Worm (Caenorhabditis elegans) whole organism, late embryonic: ENCODE measurements around the gene Y70C5A.2.

Experiments
- Y22D7AL.16 ChIP-seq: sonication (generic microtip); optimal IDR thresholded peaks from 2 replicates; lab custom pipeline; 2016; ENCODE audit warnings: missing genetic modification characterization, missing compliant biosample characterization
- ama-1 ChIP-seq: fragments of 150-350 bp; optimal IDR thresholded peaks from 2 replicates; lab custom pipeline; 2014
- ceh-22 ChIP-seq: sonication (generic microtip); optimal IDR thresholded peaks from 2 replicates; lab custom pipeline; 2017; ENCODE audit warnings: missing biosample characterization, missing genetic modification characterization
- ceh-34 ChIP-seq: sonication (generic microtip); optimal IDR thresholded peaks from 2 replicates; lab custom pipeline; 2016; ENCODE audit warnings: mild to moderate bottlenecking, missing genetic modification characterization, missing compliant biosample characterization
- fkh-10 ChIP-seq: fragments of 150-350 bp; optimal IDR thresholded peaks from 2 replicates; lab custom pipeline; 2014; ENCODE audit warnings: missing biosample characterization, missing genetic modification reagents, missing genetic modification characterization
- hlh-30 ChIP-seq: sonication (generic microtip); optimal IDR thresholded peaks from 2 replicates; lab custom pipeline; 2017; ENCODE audit warnings: antibody characterized with exemption, missing genetic modification characterization, missing compliant biosample characterization; ENCODE audit not compliant: insufficient read depth
- nhr-11 ChIP-seq: fragments of 150-350 bp; optimal IDR thresholded peaks from 2 replicates; lab custom pipeline; 2014; ENCODE audit warnings: missing biosample characterization, missing genetic modification characterization
- pha-4 ChIP-seq: fragments of 150-350 bp; optimal IDR thresholded peaks from 2 replicates; lab custom pipeline; 2018; ENCODE audit warnings: missing biosample characterization, missing genetic modification reagents, missing genetic modification characterization
- pqm-1 ChIP-seq: sonication (generic microtip); optimal IDR thresholded peaks from 2 replicates; lab custom pipeline; 2016; ENCODE audit warnings: missing genetic modification characterization, missing compliant biosample characterization
- rnt-1 ChIP-seq: sonication (generic microtip); optimal IDR thresholded peaks from 2 replicates; lab custom pipeline; 2016; ENCODE audit warnings: missing genetic modification characterization, missing compliant biosample characterization
- tbx-7 ChIP-seq: sonication (generic microtip); optimal IDR thresholded peaks from 2 replicates; lab custom pipeline; 2016; ENCODE audit warnings: missing genotype, missing genetic modification characterization, missing compliant biosample characterization
- unc-3 ChIP-seq, 2 experiments: fragments of 200-800 bp in 1 of 2; sonication (Bioruptor generic) in 1 of 2; sonication (generic microtip) in 1 of 2; conservative IDR thresholded peaks in 1 of 2; optimal IDR thresholded peaks in 1 of 2; 2 replicates each; pipeline versions ENCODE4 v1.3.6 to Lab custom; 2016 to 2022; ENCODE audit warnings: missing compliant biosample characterization in 2 of 2, missing genetic modification characterization in 2 of 2, missing genetic modification reagents in 1 of 2

- no peak for TF ChIP-seq pha-4 (tag; lab: Kevin White, UChicago)
- TF ChIP-seq tbx-7 (tag; lab: Kevin White, UChicago): no peak
- TF ChIP-seq ceh-34 (tag; lab: Kevin White, UChicago): no peak
- TF ChIP-seq Y22D7AL.16: no peak
- TF ChIP-seq ceh-22 (tag; lab: Kevin White, UChicago): no peak
- TF ChIP-seq ama-1: no peak
- TF ChIP-seq fkh-10 (GFP tag; lab: Kevin White, UChicago): no peak
- no peak for TF ChIP-seq hlh-30
- no peak for TF ChIP-seq nhr-11 (tag; lab: Kevin White, UChicago)
- no peak for TF ChIP-seq pqm-1 (tag; lab: Kevin White, UChicago)
- no peak for TF ChIP-seq unc-3 (GFP tag; conservative IDR thresholded peaks at IDR 0.05; lab: Robert Waterston, UW)
- no peak for TF ChIP-seq unc-3 (tag; optimal IDR thresholded peaks at IDR 0.05; lab: Kevin White, UChicago)
- no peak for TF ChIP-seq rnt-1 (tag; lab: Kevin White, UChicago)
Measured at ce11 chrV:16580424-16580823, 42.6 kb downstream of the Y70C5A.2 start, which contains the start of gene nhr-271.
